Fruit fly (Drosophila melanogaster): Measurements from ENCODE around the gene CG3631.

The CG3631 gene

dm6 chr3R:14898280-14898756 is 19.1 kb downstream of the CG3631 start, which contains the start of the genes Nup93-2 and CG3817 (continued):
- TF ChIP-seq Hmr (GFP tag; optimal IDR thresholded peaks at IDR 0.05) (peak; percentile 70), gcm2 (GFP tag; optimal IDR thresholded peaks at IDR 0.05) (no peak), Rfx (GFP tag; IDR thresholded peaks at IDR 0.05) (peak; percentile 82), CG1024 (GFP tag; IDR thresholded peaks at IDR 0.05) (no peak; the same call in 1 of the 2 replicates), CG34224 (GFP tag; IDR thresholded peaks at IDR 0.05; ENCODE audit: partially characterized antibody) (no peak), stc (GFP tag; IDR thresholded peaks at IDR 0.05) (no peak), CG13424 (tag; optimal IDR thresholded peaks at IDR 0.05) (peak; percentile 74), az2 (GFP tag; optimal IDR thresholded peaks at IDR 0.05) (peak; percentile 34), Hr3 (GFP tag; optimal IDR thresholded peaks at IDR 0.05) (peak; percentile 72), CG6272 (GFP tag; IDR thresholded peaks at IDR 0.05) (peak; percentile 81), run (tag; optimal IDR thresholded peaks at IDR 0.05) (no peak), CG9876 (GFP tag; optimal IDR thresholded peaks at IDR 0.05) (no peak), dpn (GFP tag; optimal IDR thresholded peaks at IDR 0.05) (peak; percentile 47 to 68), CG6654 (GFP tag; optimal IDR thresholded peaks at IDR 0.05) (no peak), CG13894 (tag; optimal IDR thresholded peaks at IDR 0.05) (peak; percentile 33), zf30C (GFP tag; optimal IDR thresholded peaks at IDR 0.05) (no peak), Kr (GFP tag; optimal IDR thresholded peaks at IDR 0.05) (no peak), CG12942 (GFP tag; optimal IDR thresholded peaks at IDR 0.05) (peak; percentile 17), CG15073 (GFP tag; optimal IDR thresholded peaks at IDR 0.05) (no peak), amos (GFP tag; IDR thresholded peaks at IDR 0.05; ENCODE audit: partially characterized antibody) (peak; percentile 66), toy (GFP tag; IDR thresholded peaks at IDR 0.05) (no peak), Dip3 (GFP tag; optimal IDR thresholded peaks at IDR 0.05) (no peak), ewg (GFP tag; optimal IDR thresholded peaks at IDR 0.05) (peak; percentile 58), Spps (tag; optimal IDR thresholded peaks at IDR 0.05) (no peak), Rx (GFP tag; IDR thresholded peaks at IDR 0.05) (peak; percentile 60), CG10431 (GFP tag; optimal IDR thresholded peaks at IDR 0.05) (no peak), Blimp-1 (GFP tag; optimal IDR thresholded peaks at IDR 0.05) (peak; percentile 21), maf-S (GFP tag; optimal IDR thresholded peaks at IDR 0.05) (peak; percentile 6), gce (GFP tag; IDR thresholded peaks at IDR 0.05) (no peak), bcd (GFP tag; optimal IDR thresholded peaks at IDR 0.05) (peak; percentile 44), CG14860 (GFP tag; IDR thresholded peaks at IDR 0.05; ENCODE audit: partially characterized antibody) (peak; percentile 70), Sry-δ (GFP tag; optimal IDR thresholded peaks at IDR 0.05) (peak; percentile 76), Mad (GFP tag; optimal IDR thresholded peaks at IDR 0.05) (no peak), repo (GFP tag; optimal IDR thresholded peaks at IDR 0.05) (no peak), CG1603 (tag; optimal IDR thresholded peaks at IDR 0.05) (peak; percentile 50), BtbVII (GFP tag; optimal IDR thresholded peaks at IDR 0.05) (no peak), CG13296 (GFP tag; optimal IDR thresholded peaks at IDR 0.05) (peak; percentile 75), CG8944 (GFP tag; optimal IDR thresholded peaks at IDR 0.05) (no peak), CG6854 (GFP tag; optimal IDR thresholded peaks at IDR 0.05) (no peak), CG30020 (tag; optimal IDR thresholded peaks at IDR 0.05) (peak; percentile 74), CG6683 (GFP tag; optimal IDR thresholded peaks at IDR 0.05) (no peak), Gsc (GFP tag; IDR thresholded peaks at IDR 0.05) (0 out of 2 replicates have a peak, but pooled peaks have one; percentile 34), vnd (GFP tag; IDR thresholded peaks at IDR 0.05; ENCODE audit: partially characterized antibody) (no peak), CG10979 (tag; optimal IDR thresholded peaks at IDR 0.05) (no peak), CG8388 (GFP tag; optimal IDR thresholded peaks at IDR 0.05) (peak; percentile 66), CG11398 (GFP tag; optimal IDR thresholded peaks at IDR 0.05) (no peak), CG4360 (GFP tag; IDR thresholded peaks at IDR 0.05) (no peak), so (GFP tag; IDR thresholded peaks at IDR 0.05) (no peak), CG11085 (GFP tag; IDR thresholded peaks at IDR 0.05) (no peak), E2f2 (GFP tag; IDR thresholded peaks at IDR 0.05) (peak; percentile 43), CoRest (tag; optimal IDR thresholded peaks at IDR 0.05) (peak; percentile 44)
